Worm (Caenorhabditis elegans) whole organism, late embryonic: ENCODE results near the gene C02E7.6.

ENCODE experiments used
- C38D4.7 ChIP-seq: fragments of 200-800 bp; sonication (Bioruptor generic); optimal IDR thresholded peaks from 2 replicates; lab custom pipeline; 2018; ENCODE audit warnings: mild to moderate bottlenecking, missing genetic modification characterization, moderate library complexity, missing compliant biosample characterization
- ceh-30 ChIP-seq: fragments of 150-350 bp; optimal IDR thresholded peaks from 2 replicates; lab custom pipeline; 2014; ENCODE audit warnings: missing biosample characterization, missing genetic modification characterization
- fax-1 ChIP-seq: sonication (generic microtip); optimal IDR thresholded peaks from 2 replicates; lab custom pipeline; 2016; ENCODE audit warnings: missing genotype, missing genetic modification characterization, missing compliant biosample characterization
- fkh-10 ChIP-seq: fragments of 150-350 bp; optimal IDR thresholded peaks from 2 replicates; lab custom pipeline; 2014; ENCODE audit warnings: missing biosample characterization, missing genetic modification reagents, missing genetic modification characterization
- hlh-8 ChIP-seq: sonication (generic microtip); optimal IDR thresholded peaks from 2 replicates; lab custom pipeline; 2016; ENCODE audit warnings: missing genotype, missing genetic modification characterization, missing compliant biosample characterization
- nhr-11 ChIP-seq: fragments of 150-350 bp; optimal IDR thresholded peaks from 2 replicates; lab custom pipeline; 2014; ENCODE audit warnings: missing biosample characterization, missing genetic modification characterization
- pax-1 ChIP-seq: fragments of 150-350 bp; optimal IDR thresholded peaks from 2 replicates; lab custom pipeline; 2014; ENCODE audit warnings: missing biosample characterization, missing genetic modification characterization
- pha-4 ChIP-seq: fragments of 150-350 bp; optimal IDR thresholded peaks from 2 replicates; lab custom pipeline; 2018; ENCODE audit warnings: missing biosample characterization, missing genetic modification reagents, missing genetic modification characterization
- ref-2 ChIP-seq: sonication (generic microtip); optimal IDR thresholded peaks from 2 replicates; lab custom pipeline; 2016; ENCODE audit warnings: missing genetic modification characterization, missing compliant biosample characterization

DNA sequence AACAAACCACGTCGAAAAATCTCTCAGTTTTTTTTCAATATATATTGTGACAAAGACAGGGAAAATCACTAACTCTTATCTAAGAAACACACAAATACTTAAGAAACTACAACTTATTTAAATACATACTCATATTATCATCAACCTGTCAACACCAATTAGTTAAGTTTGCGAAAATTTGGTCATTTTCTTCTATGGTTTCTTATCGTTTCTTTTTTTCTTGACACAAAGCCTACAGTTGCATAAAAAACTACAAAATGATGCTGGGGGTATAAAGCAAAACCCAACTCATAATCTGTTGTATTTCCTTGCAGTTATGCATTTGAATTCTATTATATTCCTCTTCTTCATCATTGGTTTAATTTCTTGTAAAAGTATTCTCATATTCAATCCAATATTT, 17.9 kb upstream of the C02E7.6 start, which contains the start of gene ugt-67:
- TF ChIP-seq fax-1 (tag; lab: Kevin White, UChicago) (no peak), ceh-30 (tag; lab: Kevin White, UChicago) (no peak), pha-4 (tag; lab: Kevin White, UChicago) (no peak), pax-1 (no peak), C38D4.7 (GFP tag; lab: Kevin White, UChicago) (no peak), hlh-8 (tag; lab: Kevin White, UChicago) (no peak), fkh-10 (no peak), ref-2 (tag; lab: Kevin White, UChicago) (no peak), nhr-11 (tag; lab: Kevin White, UChicago) (no peak)
